Worm (Caenorhabditis elegans): ENCODE data around the gene C35C5.10.

Gene C35C5.10

DNA sequence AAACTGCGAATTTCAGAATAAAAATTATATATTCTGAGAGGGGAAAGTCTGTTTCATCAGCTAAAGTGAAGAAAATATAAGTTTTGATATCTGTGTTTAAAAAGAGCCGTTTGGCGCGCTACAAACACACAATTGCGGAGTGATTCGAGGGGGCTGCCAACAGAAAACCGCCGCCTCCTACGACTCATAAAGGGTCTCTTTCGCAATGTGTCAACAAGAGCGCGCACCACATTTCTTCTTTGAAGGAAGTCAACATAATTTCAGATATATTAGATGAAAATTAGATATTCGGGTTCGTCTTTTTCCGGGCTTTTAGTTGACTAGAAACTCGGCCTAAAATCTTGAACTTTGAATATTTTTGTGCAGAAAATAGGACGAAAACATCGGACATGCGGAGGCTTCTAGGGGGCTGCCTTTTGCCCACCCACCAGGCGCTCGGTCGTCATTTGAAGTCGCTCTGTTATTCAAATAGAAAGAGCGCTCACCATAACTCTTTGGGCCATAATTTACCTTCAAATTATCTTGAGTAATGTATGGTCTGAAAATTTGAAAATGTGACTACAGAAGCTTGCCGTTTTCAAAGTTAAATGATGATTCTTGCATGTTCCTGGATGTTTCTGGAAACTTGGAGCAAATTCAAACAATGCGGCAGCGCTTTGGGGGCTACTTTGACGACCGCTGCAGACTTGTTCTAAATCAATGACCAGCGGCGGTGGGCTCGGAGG is 49.9 kb downstream of the C35C5.10 start:
- peak; percentile 94 for TF ChIP-seq hpl-2 (GFP tag; optimal IDR thresholded peaks at IDR 0.05)
- peak; percentile 80 for TF ChIP-seq ceh-8 (GFP tag; optimal IDR thresholded peaks at IDR 0.05)
- peak; percentile 97 for TF ChIP-seq fkh-8 (tag; optimal IDR thresholded peaks at IDR 0.05)
- TF ChIP-seq egl-27 (tag; optimal IDR thresholded peaks at IDR 0.05) = peak in 1 of 2 experiments; percentile 99
- peak; percentile 28 for TF ChIP-seq blmp-1 (tag; optimal IDR thresholded peaks at IDR 0.05)
- peak; percentile 78 for TF ChIP-seq fkh-10 (GFP tag; optimal IDR thresholded peaks at IDR 0.05)
- peak; percentile 93 for TF ChIP-seq lin-14 (GFP tag; optimal IDR thresholded peaks at IDR 0.05)
- TF ChIP-seq C16A3.4 (tag; optimal IDR thresholded peaks at IDR 0.05) = peak; percentile 46
- peak; percentile 99 for TF ChIP-seq pax-3 (tag; optimal IDR thresholded peaks at IDR 0.05)
- TF ChIP-seq nhr-19 (GFP tag; conservative IDR thresholded peaks at IDR 0.05) = peak; percentile 87
- TF ChIP-seq unc-30 (tag; optimal IDR thresholded peaks at IDR 0.05) = peak; percentile 50
- peak; percentile 43 for TF ChIP-seq aly-2 (tag; optimal IDR thresholded peaks at IDR 0.05)
- peak; percentile 100 for TF ChIP-seq nhr-85 (tag)
- no peak for TF ChIP-seq ceh-63 (GFP tag; optimal IDR thresholded peaks at IDR 0.05)
- TF ChIP-seq unc-130 (tag; optimal IDR thresholded peaks at IDR 0.05) = peak; percentile 55
- TF ChIP-seq unc-62 (GFP tag; optimal IDR thresholded peaks at IDR 0.05) = no peak
- peak; percentile 95 for TF ChIP-seq tbx-2 (tag; optimal IDR thresholded peaks at IDR 0.05)
- peak; percentile 89 for TF ChIP-seq rnt-1 (tag; optimal IDR thresholded peaks at IDR 0.05)
- peak; percentile 51 to 70 (median 63) for TF ChIP-seq ceh-82 (tag; optimal IDR thresholded peaks at IDR 0.05)
- TF ChIP-seq sup-37 (GFP tag; optimal IDR thresholded peaks at IDR 0.05) = peak; percentile 88
- TF ChIP-seq ceh-90 (tag; optimal IDR thresholded peaks at IDR 0.05) = no peak
- TF ChIP-seq unc-86 (tag; optimal IDR thresholded peaks at IDR 0.05) = peak; percentile 98
- peak; percentile 97 for TF ChIP-seq irx-1 (tag; optimal IDR thresholded peaks at IDR 0.05)
- TF ChIP-seq lsy-2 (tag; optimal IDR thresholded peaks at IDR 0.05) = peak; percentile 72 to 78
- peak; percentile 76 for TF ChIP-seq nhr-237 (tag; optimal IDR thresholded peaks at IDR 0.05)
- TF ChIP-seq efl-1 (optimal IDR thresholded peaks at IDR 0.05) = peak; percentile 55 to 65
- peak; percentile 21 to 97 for TF ChIP-seq efl-1 (GFP tag; optimal IDR thresholded peaks at IDR 0.05 in 1 of 2)
- TF ChIP-seq fos-1 (tag; optimal IDR thresholded peaks at IDR 0.05) = peak; percentile 39
- peak; percentile 88 for TF ChIP-seq ceh-88 (GFP tag; IDR thresholded peaks at IDR 0.05)
- peak; percentile 51 for TF ChIP-seq lin-13 (GFP tag; optimal IDR thresholded peaks at IDR 0.05)
- TF ChIP-seq alr-1 (tag; optimal IDR thresholded peaks at IDR 0.05; ENCODE audit: borderline replicate concordance) = no peak
- peak; percentile 97 for TF ChIP-seq swsn-7 (tag; optimal IDR thresholded peaks at IDR 0.05)
- peak; percentile 35 to 81 for TF ChIP-seq lin-35 (GFP tag; optimal IDR thresholded peaks at IDR 0.05)
- no peak for TF ChIP-seq mef-2 (tag; optimal IDR thresholded peaks at IDR 0.05)
- peak; percentile 66 for TF ChIP-seq unc-98 (GFP tag; IDR thresholded peaks at IDR 0.05)
- TF ChIP-seq snpc-4 (tag; optimal IDR thresholded peaks at IDR 0.05) = peak; percentile 66
- TF ChIP-seq lin-15B (tag; optimal IDR thresholded peaks at IDR 0.05) = peak; percentile 10
- peak; percentile 89 for TF ChIP-seq elt-2 (tag; optimal IDR thresholded peaks at IDR 0.05)
- peak; percentile 86 for TF ChIP-seq nhr-11 (tag; optimal IDR thresholded peaks at IDR 0.05)
- peak; percentile 99 for TF ChIP-seq nhr-47 (tag; optimal IDR thresholded peaks at IDR 0.05)
- TF ChIP-seq jun-1 (tag; optimal IDR thresholded peaks at IDR 0.05) = peak; percentile 31
- TF ChIP-seq tlp-1 (tag; optimal IDR thresholded peaks at IDR 0.05) = no peak
- peak; percentile 91 for TF ChIP-seq xbp-1 (tag; optimal IDR thresholded peaks at IDR 0.05)
- peak; percentile 89 for TF ChIP-seq isw-1 (GFP tag; IDR thresholded peaks at IDR 0.05)
- TF ChIP-seq nhr-90 (tag; optimal IDR thresholded peaks at IDR 0.05; ENCODE audit: poor library complexity) = peak; percentile 96
- TF ChIP-seq hlh-17 (GFP tag; optimal IDR thresholded peaks at IDR 0.05; ENCODE audit: borderline replicate concordance) = peak; percentile 86
- TF ChIP-seq sptf-1 (tag; optimal IDR thresholded peaks at IDR 0.05) = no peak
- no peak for TF ChIP-seq pag-3 (tag; optimal IDR thresholded peaks at IDR 0.05; ENCODE audit: borderline replicate concordance, insufficient read depth)
- peak; percentile 65 for TF ChIP-seq lir-3 (tag; optimal IDR thresholded peaks at IDR 0.05; ENCODE audit: poor library complexity)
- TF ChIP-seq sox-4 (tag; optimal IDR thresholded peaks at IDR 0.05) = peak; percentile 89
- TF ChIP-seq fkh-4 (tag; optimal IDR thresholded peaks at IDR 0.05; ENCODE audit: borderline replicate concordance) = peak; percentile 70
